Fruit fly (Drosophila melanogaster) whole organism, pupa: ENCODE data around the gene Mst85C.

Experiments used
- CG14655 ChIP-seq: fragments of 200-800 bp; sonication (Bioruptor generic); optimal IDR thresholded peaks from 3 replicates; lab custom pipeline; 2017; ENCODE audit warnings: mild to moderate bottlenecking, missing biosample characterization, missing genetic modification reagents, missing genetic modification characterization
- CG34367 ChIP-seq: fragments of 200-800 bp; sonication (Bioruptor generic); optimal IDR thresholded peaks from 2 replicates; lab custom pipeline; 2018; ENCODE audit warnings: missing biosample characterization, mild to moderate bottlenecking, missing genetic modification characterization
- CG8159 ChIP-seq: fragments of 200-800 bp; sonication (Bioruptor generic); optimal IDR thresholded peaks from 3 replicates; lab custom pipeline; 2018; ENCODE audit warnings: missing biosample characterization, mild to moderate bottlenecking, missing genetic modification characterization, moderate library complexity
- Ets98B ChIP-seq: fragments of 200-800 bp; sonication (Bioruptor generic); IDR thresholded peaks from 2 replicates; pipeline ENCODE4 v1.3.6; 2022; ENCODE audit warnings: missing biosample characterization, missing genetic modification characterization
- Pif1B ChIP-seq: fragments of 200-800 bp; sonication (Bioruptor generic); optimal IDR thresholded peaks from 3 replicates; lab custom pipeline; 2016; ENCODE audit warnings: missing biosample characterization, missing genetic modification characterization
- fd96Ca ChIP-seq: fragments of 200-800 bp; sonication (Bioruptor generic); IDR thresholded peaks from 3 replicates; pipeline ENCODE4 v1.3.6; 2022; ENCODE audit warnings: missing biosample characterization, missing genetic modification characterization
- gl ChIP-seq: fragments of 200-800 bp; sonication (Bioruptor generic); optimal IDR thresholded peaks from 2 replicates; lab custom pipeline; 2018; ENCODE audit warnings: missing biosample characterization, mild to moderate bottlenecking, missing genetic modification characterization

- no peak for TF ChIP-seq CG8159 (tag; lab: Kevin White, UChicago)
- no peak for TF ChIP-seq fd96Ca (GFP tag; lab: Robert Waterston, UW)
- TF ChIP-seq Ets98B = no peak
- no peak for TF ChIP-seq Pif1B
- TF ChIP-seq CG34367 = no peak
- no peak for TF ChIP-seq gl
- no peak for TF ChIP-seq CG14655 (GFP tag; lab: Kevin White, UChicago)
Measured at dm6 chr3R:9046954-9047353, 1.5 kb upstream of the Mst85C start.
